Worm (Caenorhabditis elegans) whole organism, mixed stage, embryonic: ENCODE measurements around the gene C10A4.9.

Experiments
- M03D4.4 ChIP-seq: sonication (generic microtip); optimal IDR thresholded peaks from 2 replicates; lab custom pipeline; 2017; ENCODE audit warnings: mild to moderate bottlenecking, missing genetic modification characterization, missing compliant biosample characterization
- bed-3 ChIP-seq: fragments of 200-800 bp; sonication (Bioruptor generic); optimal IDR thresholded peaks from 3 replicates; lab custom pipeline; 2018; ENCODE audit warnings: mild to moderate bottlenecking, missing genetic modification characterization, moderate library complexity, missing compliant biosample characterization
- blmp-1 ChIP-seq: fragments of 150-350 bp; optimal IDR thresholded peaks from 2 replicates; lab custom pipeline; 2014; ENCODE audit warnings: missing biosample characterization, missing genetic modification characterization
- ceh-39 ChIP-seq: fragments of 150-350 bp; optimal IDR thresholded peaks from 2 replicates; lab custom pipeline; 2014; ENCODE audit warnings: missing biosample characterization, missing genetic modification characterization
- ceh-83 ChIP-seq: fragments of 200-800 bp; sonication (Bioruptor generic); optimal IDR thresholded peaks from 2 replicates; lab custom pipeline; 2018; ENCODE audit warnings: mild to moderate bottlenecking, missing genetic modification characterization, missing compliant biosample characterization
- ces-1 ChIP-seq: fragments of 150-350 bp; optimal IDR thresholded peaks from 2 replicates; lab custom pipeline; 2014; ENCODE audit warnings: missing biosample characterization, missing genetic modification reagents, missing genetic modification characterization
- cnd-1 ChIP-seq: fragments of 200-800 bp; sonication (Bioruptor generic); optimal IDR thresholded peaks from 2 replicates; lab custom pipeline; 2018; ENCODE audit warnings: mild to moderate bottlenecking, missing genetic modification characterization, missing compliant biosample characterization
- elt-1 ChIP-seq: sonication (generic microtip); optimal IDR thresholded peaks from 2 replicates; lab custom pipeline; 2017; ENCODE audit warnings: missing genetic modification characterization, mild to moderate bottlenecking, missing compliant biosample characterization, antibody characterized with exemption, moderate library complexity, borderline replicate concordance; ENCODE audit not compliant: insufficient read depth
- elt-3 ChIP-seq: fragments of 150-350 bp; optimal IDR thresholded peaks from 2 replicates; lab custom pipeline; 2014; ENCODE audit warnings: missing biosample characterization, missing genetic modification characterization
- ham-2 ChIP-seq: fragments of 200-800 bp; sonication (Bioruptor generic); optimal IDR thresholded peaks from 2 replicates; lab custom pipeline; 2018; ENCODE audit warnings: mild to moderate bottlenecking, missing genetic modification characterization, missing compliant biosample characterization
- lin-13 ChIP-seq: fragments of 150-350 bp; optimal IDR thresholded peaks from 2 replicates; lab custom pipeline; 2014; ENCODE audit warnings: missing biosample characterization, missing genetic modification characterization
- lin-32 ChIP-seq: fragments of 200-800 bp; sonication (Bioruptor generic); optimal IDR thresholded peaks from 2 replicates; lab custom pipeline; 2018; ENCODE audit warnings: mild to moderate bottlenecking, missing genetic modification characterization, missing compliant biosample characterization
- lsy-2 ChIP-seq: fragments of 150-350 bp; optimal IDR thresholded peaks from 2 replicates; lab custom pipeline; 2014; ENCODE audit warnings: missing biosample characterization, missing genetic modification characterization
- mab-5 ChIP-seq: fragments of 150-350 bp; optimal IDR thresholded peaks from 2 replicates; lab custom pipeline; 2014; ENCODE audit warnings: missing biosample characterization, missing genetic modification characterization
- mep-1 ChIP-seq: fragments of 150-350 bp; optimal IDR thresholded peaks from 2 replicates; lab custom pipeline; 2017; ENCODE audit warnings: missing biosample characterization, missing genetic modification reagents, missing genetic modification characterization, inconsistent platforms
- mls-2 ChIP-seq: sonication (generic microtip); optimal IDR thresholded peaks from 2 replicates; lab custom pipeline; 2016; ENCODE audit warnings: mild to moderate bottlenecking, missing genetic modification characterization, moderate library complexity, missing compliant biosample characterization
- nhr-12 ChIP-seq: fragments of 150-350 bp; optimal IDR thresholded peaks from 2 replicates; lab custom pipeline; 2014; ENCODE audit warnings: missing biosample characterization, missing genetic modification characterization
- nhr-2 ChIP-seq: fragments of 150-350 bp; optimal IDR thresholded peaks from 2 replicates; lab custom pipeline; 2014; ENCODE audit warnings: missing biosample characterization, missing genetic modification characterization
- nhr-237 ChIP-seq: fragments of 150-350 bp; optimal IDR thresholded peaks from 2 replicates; lab custom pipeline; 2014; ENCODE audit warnings: missing biosample characterization, missing genetic modification characterization
- nhr-28 ChIP-seq: fragments of 150-350 bp; optimal IDR thresholded peaks from 2 replicates; lab custom pipeline; 2014; ENCODE audit warnings: missing biosample characterization, missing genetic modification characterization
- nhr-76 ChIP-seq: sonication (generic microtip); optimal IDR thresholded peaks from 2 replicates; lab custom pipeline; 2017; ENCODE audit warnings: missing biosample characterization, missing genetic modification characterization
- pha-4 ChIP-seq: fragments of 150-350 bp; optimal IDR thresholded peaks from 2 replicates; lab custom pipeline; 2018; ENCODE audit warnings: missing biosample characterization, missing genetic modification reagents, missing genetic modification characterization
- sem-2 ChIP-seq: fragments of 200-800 bp; sonication (Bioruptor generic); optimal IDR thresholded peaks from 2 replicates; lab custom pipeline; 2018; ENCODE audit warnings: mild to moderate bottlenecking, missing genetic modification characterization, missing compliant biosample characterization
- snpc-4 ChIP-seq: fragments of 150-350 bp; optimal IDR thresholded peaks from 2 replicates; lab custom pipeline; 2014; ENCODE audit warnings: missing biosample characterization, missing genetic modification characterization
- sptf-1 ChIP-seq: sonication (generic microtip); optimal IDR thresholded peaks from 2 replicates; lab custom pipeline; 2017; ENCODE audit warnings: mild to moderate bottlenecking, missing genetic modification characterization, moderate library complexity, missing compliant biosample characterization
- tbx-8 ChIP-seq: fragments of 200-800 bp; sonication (Bioruptor generic); optimal IDR thresholded peaks from 2 replicates; lab custom pipeline; 2018; ENCODE audit warnings: mild to moderate bottlenecking, missing genetic modification characterization, moderate library complexity, missing compliant biosample characterization
- unc-120 ChIP-seq: sonication (generic microtip); optimal IDR thresholded peaks from 2 replicates; lab custom pipeline; 2017; ENCODE audit warnings: missing genetic modification characterization, missing compliant biosample characterization; ENCODE audit not compliant: poor library complexity, severe bottlenecking
- unc-39 ChIP-seq: fragments of 150-350 bp; optimal IDR thresholded peaks from 2 replicates; lab custom pipeline; 2014; ENCODE audit warnings: missing biosample characterization, missing genetic modification characterization
- unc-62 ChIP-seq: fragments of 150-350 bp; optimal IDR thresholded peaks from 2 replicates; lab custom pipeline; 2014; ENCODE audit warnings: missing biosample characterization, missing genetic modification reagents, missing genetic modification characterization
- zip-8 ChIP-seq: fragments of 150-350 bp; optimal IDR thresholded peaks from 2 replicates; lab custom pipeline; 2014; ENCODE audit warnings: missing biosample characterization, missing genetic modification characterization

The C10A4.9 gene

ce11 chrX:7397935-7398334 lies 22.7 kb upstream of the C10A4.9 start, which contains the start of gene C10A4.13:
TSS of gene C10A4.13 (minus strand) at chrX:7398035.
- TF ChIP-seq ceh-83 (GFP tag; lab: Kevin White, UChicago) (no peak), lsy-2 (tag; lab: Kevin White, UChicago) (no peak)

- no peak for TF ChIP-seq nhr-76
- no peak for TF ChIP-seq snpc-4 (tag; lab: Kevin White, UChicago)
- TF ChIP-seq ceh-83 (GFP tag; lab: Kevin White, UChicago): no peak
- TF ChIP-seq ceh-39 (tag; lab: Kevin White, UChicago): no peak
- no peak for TF ChIP-seq unc-62 (GFP tag; lab: Kevin White, UChicago)
- TF ChIP-seq mab-5: no peak
- no peak for TF ChIP-seq bed-3
- no peak for TF ChIP-seq ces-1 (GFP tag; lab: Kevin White, UChicago)
- TF ChIP-seq ham-2: no peak
- no peak for TF ChIP-seq sptf-1 (tag; lab: Kevin White, UChicago)
These were observed 22.1 kb upstream of the C10A4.9 start, which contains the start of gene C10A4.10 for ce11 chrX:7398584-7398983. TSS of gene C10A4.10 (plus strand) at chrX:7398884.

- TF ChIP-seq elt-3 (tag; lab: Kevin White, UChicago) (no peak), pha-4 (no peak), cnd-1 (tag; lab: Kevin White, UChicago) (no peak), mls-2 (no peak), mep-1 (no peak)
These were observed 19.9 kb upstream of the C10A4.9 start, which contains the start of gene C10A4.4 for ce11 chrX:7400788-7401187. TSS of gene C10A4.4 (plus strand) at chrX:7401088.

- TF ChIP-seq zip-8 (tag; lab: Kevin White, UChicago): no peak
- TF ChIP-seq elt-3 (tag; lab: Kevin White, UChicago): no peak
These were observed 16.1 kb upstream of the C10A4.9 start for ce11 chrX:7404551-7404950.

- TF ChIP-seq tbx-8 (GFP tag; lab: Kevin White, UChicago) (no peak), ces-1 (GFP tag; lab: Kevin White, UChicago) (peak; percentile 8), nhr-12 (tag; lab: Kevin White, UChicago) (no peak)
- TF ChIP-seq, all 35 proteins: peak for 1
These were observed 15.3 kb upstream of the C10A4.9 start, which contains the start of gene C10A4.3 for ce11 chrX:7405393-7405792. TSS of gene C10A4.3 (plus strand) at chrX:7405693.

ce11 chrX:7407749-7408148 lies 12.9 kb upstream of the C10A4.9 start:
- no peak for TF ChIP-seq pha-4
- TF ChIP-seq ces-1 (GFP tag; lab: Kevin White, UChicago): no peak
- no peak for TF ChIP-seq elt-3 (tag; lab: Kevin White, UChicago)
- no peak for TF ChIP-seq tbx-8 (GFP tag; lab: Kevin White, UChicago)
- no peak for TF ChIP-seq ceh-83 (GFP tag; lab: Kevin White, UChicago)
- TF ChIP-seq snpc-4 (tag; lab: Kevin White, UChicago): no peak
- TF ChIP-seq lsy-2 (tag; lab: Kevin White, UChicago): no peak
- no peak for TF ChIP-seq lin-13
- no peak for TF ChIP-seq unc-62 (GFP tag; lab: Kevin White, UChicago)
- no peak for TF ChIP-seq nhr-12 (tag; lab: Kevin White, UChicago)
- TF ChIP-seq blmp-1: no peak
- no peak for TF ChIP-seq sem-2 (GFP tag; lab: Kevin White, UChicago)
- TF ChIP-seq elt-1: no peak
- TF ChIP-seq nhr-2 (tag; lab: Kevin White, UChicago): no peak
- no peak for TF ChIP-seq nhr-28 (tag; lab: Kevin White, UChicago)

ce11 chrX:7409030-7409429 lies 11.6 kb upstream of the C10A4.9 start:
- TF ChIP-seq zip-8 (tag; lab: Kevin White, UChicago): no peak
- no peak for TF ChIP-seq unc-62 (GFP tag; lab: Kevin White, UChicago)
- TF ChIP-seq cnd-1 (tag; lab: Kevin White, UChicago): no peak
- no peak for TF ChIP-seq tbx-8 (GFP tag; lab: Kevin White, UChicago)
- TF ChIP-seq M03D4.4 (tag; lab: Kevin White, UChicago): no peak
- no peak for TF ChIP-seq unc-39 (tag; lab: Kevin White, UChicago)
- TF ChIP-seq sem-2 (GFP tag; lab: Kevin White, UChicago): no peak
- no peak for TF ChIP-seq unc-120
- TF ChIP-seq blmp-1: no peak
- TF ChIP-seq nhr-237 (tag; lab: Kevin White, UChicago): no peak
- TF ChIP-seq elt-1: no peak
- TF ChIP-seq bed-3: no peak
- TF ChIP-seq lin-32 (GFP tag; lab: Kevin White, UChicago): no peak
- TF ChIP-seq mep-1: no peak
- no peak for TF ChIP-seq lin-13
- no peak for TF ChIP-seq mab-5
- TF ChIP-seq lsy-2 (tag; lab: Kevin White, UChicago): no peak
- TF ChIP-seq nhr-12 (tag; lab: Kevin White, UChicago): no peak
- no peak for TF ChIP-seq mls-2
